Worm (Caenorhabditis elegans) whole organism, mixed stage, embryonic: Measurements from ENCODE around the gene F21C10.7.

Experiments
- lin-13 ChIP-seq: fragments of 150-350 bp; optimal IDR thresholded peaks from 2 replicates; lab custom pipeline; 2014; ENCODE audit warnings: missing biosample characterization, missing genetic modification characterization
- nhr-12 ChIP-seq: fragments of 150-350 bp; optimal IDR thresholded peaks from 2 replicates; lab custom pipeline; 2014; ENCODE audit warnings: missing biosample characterization, missing genetic modification characterization

DNA sequence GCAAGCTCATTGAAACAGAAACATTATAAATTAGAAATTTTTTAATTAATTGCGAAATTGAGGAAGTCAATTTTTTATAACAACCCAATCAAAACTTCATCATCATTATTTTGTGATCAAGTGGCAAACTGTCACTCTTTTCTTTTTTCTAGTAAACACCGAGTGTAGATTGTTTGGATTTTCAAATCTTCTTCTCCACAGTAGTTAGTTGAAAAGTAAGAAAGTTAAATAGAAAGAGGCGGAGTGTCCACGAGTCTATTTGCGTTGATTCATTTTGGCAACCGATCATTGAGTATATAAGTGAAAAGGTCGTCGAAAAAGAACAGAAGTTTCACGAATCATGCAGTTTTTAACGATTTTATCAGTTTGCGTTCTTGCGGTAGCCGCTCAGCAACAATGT lies 3.3 kb upstream of the F21C10.7 start, which contains the start of gene pqn-31:
- TF ChIP-seq nhr-12 (tag; lab: Kevin White, UChicago) (no peak), lin-13 (no peak)
